Worm (Caenorhabditis elegans) whole organism, early embryonic: ENCODE data around the gene Y54E2A.9.

Experiments
- B0310.2 ChIP-seq: sonication (generic microtip); optimal IDR thresholded peaks from 2 replicates; lab custom pipeline; 2016; ENCODE audit warnings: mild to moderate bottlenecking, missing genetic modification characterization, missing compliant biosample characterization
- F13C5.2 ChIP-seq: sonication (generic microtip); optimal IDR thresholded peaks from 2 replicates; lab custom pipeline; 2017; ENCODE audit warnings: mild to moderate bottlenecking, missing genetic modification characterization, inconsistent platforms, missing compliant biosample characterization
- aly-1 ChIP-seq: sonication (generic microtip); optimal IDR thresholded peaks from 2 replicates; lab custom pipeline; 2016; ENCODE audit warnings: missing genetic modification characterization, missing compliant biosample characterization
- ama-1 ChIP-seq: fragments of 150-350 bp; optimal IDR thresholded peaks from 2 replicates; lab custom pipeline; 2014
- ceh-13 ChIP-seq: fragments of 200-800 bp; sonication (Bioruptor generic); optimal IDR thresholded peaks from 2 replicates; lab custom pipeline; 2018; ENCODE audit warnings: mild to moderate bottlenecking, missing genetic modification characterization, missing compliant biosample characterization
- ceh-36 ChIP-seq: sonication (generic microtip); optimal IDR thresholded peaks from 2 replicates; lab custom pipeline; 2016; ENCODE audit warnings: missing genetic modification characterization, inconsistent platforms, missing compliant biosample characterization
- ets-7 ChIP-seq: sonication (generic microtip); optimal IDR thresholded peaks from 2 replicates; lab custom pipeline; 2016; ENCODE audit warnings: missing genotype, missing genetic modification characterization, missing compliant biosample characterization
- flt-1 ChIP-seq: fragments of 200-800 bp; sonication (Bioruptor generic); IDR thresholded peaks from 2 replicates; pipeline ENCODE4 v1.3.6; 2022; ENCODE audit warnings: missing genetic modification characterization, missing compliant biosample characterization
- hnd-1 ChIP-seq: sonication (generic microtip); optimal IDR thresholded peaks from 2 replicates; lab custom pipeline; 2016; ENCODE audit warnings: missing genetic modification characterization, missing compliant biosample characterization
- pes-1 ChIP-seq: fragments of 200-800 bp; sonication (Bioruptor generic); IDR thresholded peaks from 2 replicates; pipeline ENCODE4 v1.3.6; 2022; ENCODE audit warnings: missing genetic modification reagents, missing genetic modification characterization, missing compliant biosample characterization
- scrt-1 ChIP-seq: fragments of 200-800 bp; sonication (Bioruptor generic); IDR thresholded peaks from 2 replicates; pipeline ENCODE4 v1.3.6; 2022; ENCODE audit warnings: missing genetic modification characterization, missing compliant biosample characterization
- sea-1 ChIP-seq: fragments of 200-800 bp; sonication (Bioruptor generic); conservative IDR thresholded peaks from 2 replicates; pipeline ENCODE4 v1.3.6; 2022; ENCODE audit warnings: missing genetic modification characterization, missing compliant biosample characterization
- tbx-11 ChIP-seq: fragments of 200-800 bp; sonication (Bioruptor generic); IDR thresholded peaks from 2 replicates; pipeline ENCODE4 v1.3.6; 2022; ENCODE audit warnings: missing genetic modification characterization, missing compliant biosample characterization
- tbx-37 ChIP-seq: fragments of 200-800 bp; sonication (Bioruptor generic); conservative IDR thresholded peaks from 2 replicates; pipeline ENCODE4 v1.3.6; 2022; ENCODE audit warnings: missing genetic modification reagents, missing genetic modification characterization, missing compliant biosample characterization
- tra-4 ChIP-seq: sonication (generic microtip); optimal IDR thresholded peaks from 2 replicates; lab custom pipeline; 2017; ENCODE audit warnings: missing genetic modification characterization, missing compliant biosample characterization

The Y54E2A.9 gene

DNA sequence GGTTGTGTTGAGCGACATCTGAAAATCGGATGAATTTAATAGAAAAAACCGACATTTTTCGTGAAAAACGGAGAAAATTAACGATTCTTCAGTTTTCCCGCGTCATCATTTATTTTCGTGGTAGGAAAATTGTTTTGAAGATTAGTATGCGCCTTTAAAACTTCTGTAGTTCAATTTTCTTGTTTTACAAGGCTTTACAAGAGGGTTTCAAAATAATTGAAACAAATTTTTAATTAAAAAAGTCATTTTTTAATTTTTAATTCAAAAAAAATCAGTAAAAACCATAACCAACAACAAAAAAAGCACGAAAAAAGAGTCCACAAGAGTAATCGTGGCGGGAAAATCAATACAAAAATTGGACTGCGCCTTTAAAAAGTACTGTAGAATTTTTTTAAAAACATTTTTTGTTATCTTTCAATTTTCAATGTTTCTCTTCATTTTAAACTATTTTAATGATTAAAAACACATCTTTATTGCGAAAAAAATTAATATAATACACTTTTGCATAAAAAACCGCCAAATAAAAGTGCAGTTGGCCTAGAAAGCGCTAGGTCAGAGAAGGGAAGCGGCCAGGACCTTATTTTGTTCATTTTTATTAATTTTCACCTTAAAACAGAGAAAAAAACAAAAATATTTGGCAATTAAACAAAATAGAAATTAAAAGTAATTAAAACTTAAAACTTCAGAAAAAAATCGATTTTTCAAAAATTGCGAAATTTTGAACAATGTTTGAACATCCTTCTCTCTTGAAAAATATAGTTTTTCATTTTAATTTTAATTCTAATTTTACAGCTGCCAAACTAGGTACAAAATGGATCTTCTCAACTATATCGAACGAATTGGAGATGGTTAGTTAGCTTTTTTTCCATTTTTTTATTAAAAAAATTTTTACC lies 31.7 kb downstream of the Y54E2A.9 start, which contains the start of the genes tac-1 and Y54E2A.4:
tac-1 (minus strand) TSS at position 20 of the 893 bp plus-strand sequence.
Y54E2A.4 (plus strand) TSS at position 765 of the 893 bp plus-strand sequence.
- TF ChIP-seq scrt-1 (GFP tag; lab: Robert Waterston, UW) (no peak), tra-4 (tag; lab: Kevin White, UChicago) (no peak), hnd-1 (tag; lab: Kevin White, UChicago) (no peak), ceh-36 (tag; lab: Kevin White, UChicago) (no peak), tbx-11 (GFP tag; lab: Robert Waterston, UW) (no peak)

DNA sequence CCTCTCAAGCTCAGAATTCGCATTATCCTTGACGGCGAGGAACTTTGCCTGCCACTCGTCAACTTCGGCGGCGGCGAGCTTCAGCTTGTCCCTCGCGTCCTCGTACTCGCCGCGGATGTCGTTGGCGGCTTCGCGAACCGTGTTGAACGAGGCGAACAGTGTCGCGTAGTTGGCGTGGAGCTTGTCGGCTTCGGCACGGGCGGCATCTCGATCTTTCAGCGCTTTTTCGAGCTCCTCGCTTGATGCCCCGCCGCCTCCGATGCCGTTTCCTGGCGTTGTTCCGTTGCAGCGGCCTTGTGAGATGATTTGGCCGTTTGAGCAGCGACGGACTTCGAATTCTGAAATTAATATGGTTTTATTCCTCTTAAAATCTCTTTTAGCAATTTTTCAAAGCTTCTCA lies 32.6 kb downstream of the Y54E2A.9 start:
- TF ChIP-seq sea-1 (GFP tag; lab: Robert Waterston, UW) (no peak), scrt-1 (GFP tag; lab: Robert Waterston, UW) (no peak), tbx-11 (GFP tag; lab: Robert Waterston, UW) (no peak), ama-1 (lab: Kevin White, UChicago) (no peak), pes-1 (GFP tag; lab: Robert Waterston, UW) (no peak), tbx-37 (no peak), F13C5.2 (tag; lab: Kevin White, UChicago) (no peak), ets-7 (tag; lab: Kevin White, UChicago) (no peak), tra-4 (tag; lab: Kevin White, UChicago) (no peak)

- TF ChIP-seq aly-1 (tag; lab: Kevin White, UChicago) (no peak), scrt-1 (GFP tag; lab: Robert Waterston, UW) (0 out of 2 replicates have a peak, but pooled peaks have one; percentile 25)
Measured at ce11 chrII:14752187-14752959, 33.4 kb downstream of the Y54E2A.9 start, which contains the start of gene smg-9. smg-9 (minus strand) TSS chrII:14752849.

- no peak for TF ChIP-seq tbx-11 (GFP tag; lab: Robert Waterston, UW)
- TF ChIP-seq tra-4 (tag; lab: Kevin White, UChicago), result no peak
- no peak for TF ChIP-seq scrt-1 (GFP tag; lab: Robert Waterston, UW)
- no peak for TF ChIP-seq F13C5.2 (tag; lab: Kevin White, UChicago)
- TF ChIP-seq hnd-1 (tag; lab: Kevin White, UChicago), result no peak
- TF ChIP-seq flt-1 (GFP tag; lab: Robert Waterston, UW), result no peak
- no peak for TF ChIP-seq ama-1 (lab: Kevin White, UChicago)
- TF ChIP-seq ceh-36 (tag; lab: Kevin White, UChicago), result no peak
- no peak for TF ChIP-seq aly-1 (tag; lab: Kevin White, UChicago)
- no peak for TF ChIP-seq B0310.2 (tag; lab: Kevin White, UChicago)
Measured at ce11 chrII:14745127-14745526, 40.7 kb downstream of the Y54E2A.9 start.

ce11 chrII:14739143-14739542 lies 46.7 kb downstream of the Y54E2A.9 start, which contains the start of gene npr-34:
npr-34 (minus strand) TSS chrII:14739243.
- TF ChIP-seq tbx-37 (no peak), ets-7 (tag; lab: Kevin White, UChicago) (no peak), tra-4 (tag; lab: Kevin White, UChicago) (no peak), pes-1 (GFP tag; lab: Robert Waterston, UW) (no peak), ceh-13 (GFP tag; lab: Kevin White, UChicago) (no peak), B0310.2 (tag; lab: Kevin White, UChicago) (no peak), tbx-11 (GFP tag; lab: Robert Waterston, UW) (no peak), F13C5.2 (tag; lab: Kevin White, UChicago) (no peak), sea-1 (GFP tag; lab: Robert Waterston, UW) (no peak)
